Worm (Caenorhabditis elegans): Measurements from ENCODE around the gene R155.5.

DNA sequence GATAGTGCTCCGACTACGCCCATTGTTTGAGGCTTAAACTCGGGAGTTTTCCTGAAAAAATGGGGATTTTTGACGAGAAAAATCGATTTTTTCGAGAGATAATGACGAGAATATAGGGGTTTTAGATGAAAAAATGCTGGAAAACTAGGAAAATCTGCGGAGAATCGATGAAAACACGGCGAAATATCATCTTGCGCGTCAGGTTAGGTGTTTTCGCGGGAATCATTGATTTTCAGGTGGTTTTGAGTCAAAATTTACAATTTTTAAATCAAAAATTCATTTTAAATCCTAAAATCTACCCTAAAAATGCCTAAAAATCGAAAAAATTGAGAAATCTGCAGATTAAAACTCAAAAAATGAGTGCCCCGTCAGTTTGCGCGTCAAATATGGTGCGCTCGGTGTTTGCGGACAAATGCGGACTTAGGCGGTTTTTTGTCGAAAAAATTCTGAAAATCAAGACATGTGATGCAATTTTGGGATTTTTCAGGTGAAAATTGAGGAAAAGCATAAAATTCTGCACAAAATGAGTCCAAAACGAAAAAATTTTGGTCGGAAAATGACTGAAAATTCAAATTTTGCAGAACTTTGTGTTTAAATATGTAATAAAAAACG lies 8.3 kb downstream of the R155.5 start, which contains the start of gene mboa-6:
- TF ChIP-seq klf-2 (GFP tag; conservative IDR thresholded peaks at IDR 0.05): no peak
- TF ChIP-seq cog-1 (tag; optimal IDR thresholded peaks at IDR 0.05): no peak
- no peak for TF ChIP-seq ztf-29 (GFP tag; IDR thresholded peaks at IDR 0.05)
